Fruit fly (Drosophila melanogaster) whole organism: ENCODE measurements around the gene Roc1a.
"Not testable (repeated sequence)": the region's sequence is repeated elsewhere in the genome, so short reads cannot be mapped to it uniquely, and the experiment has no call there.

Source experiments
- CG8478 ChIP-seq: fragments of >200 bp; optimal IDR thresholded peaks from 2 replicates; lab custom pipeline; 2018; ENCODE audit warnings: inconsistent platforms
- EcR ChIP-seq, 2 experiments: fragments of >200 bp; optimal IDR thresholded peaks; 2 replicates each; lab custom pipeline; 2017; ENCODE audit warnings: missing biosample characterization in 2 of 2, missing genetic modification characterization in 2 of 2, missing genetic modification reagents in 2 of 2
- pan ChIP-seq: fragments of >200 bp; optimal IDR thresholded peaks from 2 replicates; lab custom pipeline; 2017
- usp ChIP-seq: fragments of >200 bp; optimal IDR thresholded peaks from 2 replicates; lab custom pipeline; 2017; ENCODE audit warnings: missing biosample characterization, missing genetic modification characterization, mixed read lengths

DNA sequence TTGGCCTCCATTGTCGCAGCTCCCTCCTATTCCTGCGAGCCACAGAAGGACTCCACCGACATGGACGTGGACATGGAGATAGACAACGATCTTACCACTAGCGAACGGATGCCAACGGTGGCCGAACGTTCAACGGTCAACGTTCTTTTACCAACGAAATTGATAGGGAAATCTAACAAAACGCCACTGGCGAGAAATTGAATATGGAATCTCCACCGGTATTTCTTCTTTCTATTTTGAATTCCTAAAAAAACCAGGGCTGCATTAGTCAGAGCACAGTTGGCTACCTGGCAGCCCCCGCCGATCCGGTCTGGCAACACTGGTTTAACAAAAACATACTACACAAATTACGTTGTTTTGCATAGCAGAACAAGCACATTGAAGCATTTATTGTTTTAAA, 2.6 kb upstream of the Roc1a start, which contains the start of gene CG13367:
- TF ChIP-seq usp (GFP tag; lab: Kevin White, UChicago); CG8478; EcR (GFP tag; optimal IDR thresholded peaks at IDR 0.05; lab: Kevin White, UChicago); pan (lab: Kevin White, UChicago): not testable (repeated sequence)
